Worm (Caenorhabditis elegans): ENCODE measurements around the gene wago-5.

DNA sequence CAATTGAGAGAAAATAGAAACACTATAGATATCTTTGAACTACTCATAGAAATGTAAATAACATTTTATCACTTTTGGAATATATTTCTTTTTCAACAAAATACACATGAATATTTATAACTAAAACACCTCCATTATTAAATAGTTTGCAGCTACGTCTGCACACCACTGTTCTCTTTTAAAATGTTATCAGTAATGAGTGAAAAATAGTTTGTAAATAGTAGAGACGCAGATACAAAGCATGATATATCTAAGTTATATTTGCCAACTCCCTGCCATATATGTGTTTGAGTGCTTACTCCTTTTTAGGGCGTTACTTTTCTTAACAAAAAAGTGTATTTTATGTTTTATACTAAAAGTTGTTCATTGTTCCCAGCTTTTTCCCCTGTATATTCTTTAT, 30.9 kb upstream of the wago-5 start:
- TF ChIP-seq ama-1 (optimal IDR thresholded peaks at IDR 0.05) (no peak), ets-7 (tag; optimal IDR thresholded peaks at IDR 0.05) (no peak)

Data from whole organism, early embryonic.